Fruit fly (Drosophila melanogaster) whole organism, embryonic: ENCODE measurements around the gene CG8142.
A peak's percentile ranks its signal among the peaks of the same experiment; 100 is the strongest.

Experiments
- Awh ChIP-seq: fragments of 200-800 bp; sonication (Bioruptor generic); IDR thresholded peaks from 2 replicates; pipeline ENCODE4, ENCODE4 v1.3.6; 2022; ENCODE audit warnings: missing biosample characterization, missing genetic modification characterization
- CG10147 ChIP-seq: fragments of 200-800 bp; sonication (Bioruptor generic); optimal IDR thresholded peaks from 2 replicates; lab custom pipeline; 2019; ENCODE audit warnings: missing biosample characterization, mild to moderate bottlenecking, missing genetic modification characterization, moderate library complexity
- CG10431 ChIP-seq: fragments of 200-800 bp; sonication (Bioruptor generic); optimal IDR thresholded peaks from 3 replicates; lab custom pipeline; 2018; ENCODE audit warnings: missing biosample characterization, mild to moderate bottlenecking, missing genetic modification characterization
- CG10654 ChIP-seq: fragments of 200-800 bp; sonication (Bioruptor generic); optimal IDR thresholded peaks from 2 replicates; lab custom pipeline; 2016; ENCODE audit warnings: missing biosample characterization, missing genetic modification characterization
- CG11723 ChIP-seq: fragments of 200-800 bp; sonication (Bioruptor generic); optimal IDR thresholded peaks from 2 replicates; lab custom pipeline; 2017; ENCODE audit warnings: missing biosample characterization, mild to moderate bottlenecking, missing genetic modification characterization
- CG1529 ChIP-seq: fragments of 200-800 bp; sonication (Bioruptor generic); optimal IDR thresholded peaks from 3 replicates; lab custom pipeline; 2018; ENCODE audit warnings: missing biosample characterization, missing genetic modification characterization
- CG1647 ChIP-seq: fragments of 200-800 bp; sonication (Bioruptor generic); optimal IDR thresholded peaks from 3 replicates; lab custom pipeline; 2016; ENCODE audit warnings: missing biosample characterization, missing genetic modification characterization
- CG16813 ChIP-seq: fragments of 200-800 bp; sonication (Bioruptor generic); IDR thresholded peaks from 3 replicates; pipeline ENCODE4 v1.3.6; 2022; ENCODE audit warnings: missing biosample characterization, missing genetic modification characterization; ENCODE audit not compliant: partially characterized antibody
- CG17612 ChIP-seq: fragments of 200-800 bp; sonication (Bioruptor generic); IDR thresholded peaks from 2 replicates; pipeline ENCODE4 v1.3.6; 2022; ENCODE audit warnings: missing biosample characterization, missing genetic modification characterization
- CG1832 ChIP-seq: fragments of 200-800 bp; sonication (Bioruptor generic); optimal IDR thresholded peaks from 2 replicates; lab custom pipeline; 2017; ENCODE audit warnings: missing biosample characterization, mild to moderate bottlenecking, missing genetic modification characterization, inconsistent platforms
- CG2129 ChIP-seq: fragments of 200-800 bp; sonication (Bioruptor generic); IDR thresholded peaks from 2 replicates; pipeline ENCODE4 v1.3.6; 2022; ENCODE audit warnings: missing biosample characterization, missing genetic modification characterization; ENCODE audit not compliant: partially characterized antibody
- CG2712 ChIP-seq: fragments of 200-800 bp; optimal IDR thresholded peaks from 3 replicates; lab custom pipeline; 2019; ENCODE audit warnings: missing biosample characterization, mild to moderate bottlenecking, missing genetic modification characterization, moderate library complexity
- CG33557 ChIP-seq: fragments of 200-800 bp; sonication (Bioruptor generic); optimal IDR thresholded peaks from 2 replicates; lab custom pipeline; 2019; ENCODE audit warnings: missing biosample characterization, mild to moderate bottlenecking, missing genetic modification characterization, moderate library complexity
- CG4360 ChIP-seq: fragments of 200-800 bp; sonication (Bioruptor generic); IDR thresholded peaks from 2 replicates; pipeline ENCODE4 v1.3.6; 2022; ENCODE audit warnings: missing biosample characterization, missing genetic modification characterization
- CG4854 ChIP-seq: fragments of 200-800 bp; sonication (Bioruptor generic); optimal IDR thresholded peaks from 2 replicates; lab custom pipeline; 2016; ENCODE audit warnings: missing biosample characterization, missing genetic modification characterization, inconsistent platforms
- CG5180 ChIP-seq: fragments of 200-800 bp; sonication (Bioruptor generic); optimal IDR thresholded peaks from 3 replicates; lab custom pipeline; 2017; ENCODE audit warnings: missing biosample characterization, missing genetic modification characterization, mild to moderate bottlenecking, moderate library complexity, missing genetic modification reagents
- CG6765 ChIP-seq: fragments of 200-800 bp; sonication (Bioruptor generic); optimal IDR thresholded peaks from 3 replicates; lab custom pipeline; 2017; ENCODE audit warnings: missing biosample characterization, mild to moderate bottlenecking, missing genetic modification characterization
- CG6791 ChIP-seq: fragments of 200-800 bp; sonication (Bioruptor generic); IDR thresholded peaks from 3 replicates; pipeline ENCODE4 v1.3.6; 2022; ENCODE audit warnings: missing biosample characterization, missing genetic modification characterization; ENCODE audit not compliant: partially characterized antibody
- CG7556 ChIP-seq: fragments of 200-800 bp; sonication (Bioruptor generic); optimal IDR thresholded peaks from 2 replicates; lab custom pipeline; 2017; ENCODE audit warnings: missing biosample characterization, mild to moderate bottlenecking, missing genetic modification characterization
- Dbx ChIP-seq: fragments of 200-800 bp; sonication (Bioruptor generic); IDR thresholded peaks from 3 replicates; pipeline ENCODE4 v1.3.6; 2022; ENCODE audit warnings: missing biosample characterization, missing genetic modification characterization
- Dfd ChIP-seq, 2 experiments: fragments of >200 bp; optimal IDR thresholded peaks; 2 replicates each; lab custom pipeline; 2017; ENCODE audit warnings: missing biosample characterization in 2 of 2, missing genetic modification characterization in 2 of 2
- Ets97D ChIP-seq: fragments of 200-800 bp; sonication (Bioruptor generic); optimal IDR thresholded peaks from 3 replicates; lab custom pipeline; 2016; ENCODE audit warnings: missing biosample characterization, missing genetic modification characterization
- Hand ChIP-seq: fragments of 200-800 bp; sonication (Bioruptor generic); optimal IDR thresholded peaks from 2 replicates; lab custom pipeline; 2017; ENCODE audit warnings: mild to moderate bottlenecking, missing biosample characterization, missing genetic modification reagents, missing genetic modification characterization
- Hsf ChIP-seq: fragments of 200-800 bp; sonication (Bioruptor generic); optimal IDR thresholded peaks from 3 replicates; lab custom pipeline; 2016; ENCODE audit warnings: missing biosample characterization, missing genetic modification characterization
- Jarid2 ChIP-seq: fragments of 200-800 bp; sonication (Bioruptor generic); optimal IDR thresholded peaks from 3 replicates; lab custom pipeline; 2017; ENCODE audit warnings: mild to moderate bottlenecking, missing biosample characterization, missing genetic modification reagents, missing genetic modification characterization
- Nf-YB ChIP-seq: fragments of 200-800 bp; sonication (Bioruptor generic); optimal IDR thresholded peaks from 3 replicates; lab custom pipeline; 2019; ENCODE audit warnings: missing biosample characterization, mild to moderate bottlenecking, missing genetic modification characterization, moderate library complexity
- Tbp ChIP-seq: fragments of >200 bp; optimal IDR thresholded peaks from 2 replicates; lab custom pipeline; 2018; ENCODE audit warnings: missing biosample characterization, missing genetic modification characterization
- ash1 ChIP-seq: fragments of 200-800 bp; sonication (Bioruptor generic); optimal IDR thresholded peaks from 2 replicates; lab custom pipeline; 2018; ENCODE audit warnings: missing biosample characterization, mild to moderate bottlenecking, missing genetic modification characterization
- chm ChIP-seq: fragments of 200-800 bp; sonication (Bioruptor generic); IDR thresholded peaks from 2 replicates; pipeline ENCODE4 v1.3.6; 2022; ENCODE audit warnings: missing biosample characterization, missing genetic modification characterization
- dpn ChIP-seq, 2 experiments: fragments of 200-800 bp; sonication (Bioruptor generic); optimal IDR thresholded peaks; 3 replicates each; lab custom pipeline; 2016; ENCODE audit warnings: missing biosample characterization in 2 of 2, missing genetic modification characterization in 2 of 2
- fd64A ChIP-seq: fragments of 200-800 bp; sonication (Bioruptor generic); optimal IDR thresholded peaks from 3 replicates; lab custom pipeline; 2018; ENCODE audit warnings: missing biosample characterization, mild to moderate bottlenecking, missing genetic modification characterization
- fru ChIP-seq: fragments of >200 bp; optimal IDR thresholded peaks from 2 replicates; lab custom pipeline; 2017
- gce ChIP-seq: fragments of 200-800 bp; sonication (Bioruptor generic); IDR thresholded peaks from 3 replicates; pipeline ENCODE4 v1.3.6; 2022; ENCODE audit warnings: missing biosample characterization, missing genetic modification characterization
- ind ChIP-seq: fragments of 200-800 bp; sonication (Bioruptor generic); optimal IDR thresholded peaks from 3 replicates; lab custom pipeline; 2016; ENCODE audit warnings: missing biosample characterization, missing genetic modification characterization
- inv ChIP-seq: fragments of 200-800 bp; sonication (Bioruptor generic); IDR thresholded peaks from 2 replicates; pipeline ENCODE4 v1.3.6; 2022; ENCODE audit warnings: missing biosample characterization, missing genetic modification characterization; ENCODE audit not compliant: partially characterized antibody
- kah ChIP-seq: fragments of 200-800 bp; sonication (Bioruptor generic); optimal IDR thresholded peaks from 2 replicates; lab custom pipeline; 2018; ENCODE audit warnings: missing biosample characterization, mild to moderate bottlenecking, missing genetic modification characterization
- kay ChIP-seq: fragments of 200-800 bp; sonication (Bioruptor generic); optimal IDR thresholded peaks from 2 replicates; lab custom pipeline; 2016; ENCODE audit warnings: missing biosample characterization, missing genetic modification characterization
- maf-S ChIP-seq: fragments of 200-800 bp; sonication (Bioruptor generic); optimal IDR thresholded peaks from 2 replicates; lab custom pipeline; 2016; ENCODE audit warnings: missing biosample characterization, missing genetic modification characterization
- nerfin-1 ChIP-seq: fragments of 200-800 bp; sonication (Bioruptor generic); optimal IDR thresholded peaks from 3 replicates; lab custom pipeline; 2019; ENCODE audit warnings: missing biosample characterization, mild to moderate bottlenecking, missing genetic modification characterization, moderate library complexity
- oc ChIP-seq: fragments of 200-800 bp; sonication (Bioruptor generic); optimal IDR thresholded peaks from 2 replicates; lab custom pipeline; 2018; ENCODE audit warnings: missing biosample characterization, mild to moderate bottlenecking, missing genetic modification characterization, moderate library complexity
- peb ChIP-seq: fragments of 200-800 bp; sonication (Bioruptor generic); IDR thresholded peaks from 2 replicates; pipeline ENCODE4 v1.3.6; 2022; ENCODE audit warnings: missing biosample characterization, missing genetic modification characterization
- pzg ChIP-seq: fragments of 200-800 bp; sonication (Bioruptor generic); optimal IDR thresholded peaks from 3 replicates; lab custom pipeline; 2018; ENCODE audit warnings: missing biosample characterization, mild to moderate bottlenecking, missing genetic modification characterization, moderate library complexity
- ro ChIP-seq: fragments of 200-800 bp; sonication (Bioruptor generic); IDR thresholded peaks from 2 replicates; pipeline ENCODE4 v1.3.6; 2022; ENCODE audit warnings: missing biosample characterization, missing genetic modification characterization
- salm ChIP-seq: fragments of 200-800 bp; sonication (Bioruptor generic); optimal IDR thresholded peaks from 2 replicates; lab custom pipeline; 2018; ENCODE audit warnings: missing biosample characterization, mild to moderate bottlenecking, missing genetic modification characterization
- schlank ChIP-seq: fragments of 200-800 bp; sonication (Bioruptor generic); optimal IDR thresholded peaks from 2 replicates; lab custom pipeline; 2018; ENCODE audit warnings: missing biosample characterization, mild to moderate bottlenecking, missing genetic modification characterization
- tup ChIP-seq: fragments of 200-800 bp; sonication (Bioruptor generic); optimal IDR thresholded peaks from 2 replicates; lab custom pipeline; 2016; ENCODE audit warnings: missing biosample characterization, mild to moderate bottlenecking, missing genetic modification characterization, moderate library complexity
- unc-4 ChIP-seq: fragments of 200-800 bp; sonication (Bioruptor generic); IDR thresholded peaks from 2 replicates; pipeline ENCODE4 v1.3.6; 2022; ENCODE audit warnings: missing biosample characterization, missing genetic modification characterization; ENCODE audit not compliant: partially characterized antibody
- vnd ChIP-seq: fragments of 200-800 bp; sonication (Bioruptor generic); IDR thresholded peaks from 3 replicates; pipeline ENCODE4 v1.3.6; 2022; ENCODE audit warnings: missing biosample characterization, missing genetic modification characterization; ENCODE audit not compliant: partially characterized antibody
- zfh2 ChIP-seq: fragments of 200-800 bp; sonication (Bioruptor generic); optimal IDR thresholded peaks from 2 replicates; lab custom pipeline; 2016; ENCODE audit warnings: missing biosample characterization, missing genetic modification characterization

CG8142 gene

dm6 chrX:17880269-17880889 is 35.9 kb upstream of the CG8142 start (continued):
- TF ChIP-seq schlank (tag; lab: Kevin White, UChicago) (peak; percentile 96), Tbp (GFP tag; lab: Kevin White, UChicago) (no peak), Awh (GFP tag; lab: Robert Waterston, UW) (peak; percentile 92), ro (GFP tag; lab: Robert Waterston, UW) (peak; percentile 92), Jarid2 (GFP tag; lab: Kevin White, UChicago) (peak; percentile 56), CG6791 (GFP tag; lab: Robert Waterston, UW) (no peak), CG33557 (GFP tag; lab: Kevin White, UChicago) (peak; percentile 70), CG7556 (GFP tag; lab: Kevin White, UChicago) (peak; percentile 92), CG2712 (tag; lab: Kevin White, UChicago) (peak; percentile 93), ind (GFP tag; lab: Kevin White, UChicago) (peak; percentile 95), CG16813 (no peak), CG17612 (GFP tag; lab: Robert Waterston, UW) (peak; percentile 92), inv (no peak), peb (GFP tag; lab: Robert Waterston, UW) (peak; percentile 93), kah (peak; percentile 78), ash1 (GFP tag; lab: Kevin White, UChicago) (peak; percentile 62), gce (GFP tag; lab: Robert Waterston, UW) (peak; percentile 87), fd64A (GFP tag; lab: Kevin White, UChicago) (peak; percentile 90), tup (GFP tag; lab: Kevin White, UChicago) (peak; percentile 95), oc (peak; percentile 97), Nf-YB (peak; percentile 78), fru (lab: Kevin White, UChicago) (no peak), CG1529 (GFP tag; lab: Kevin White, UChicago) (peak; percentile 94), maf-S (GFP tag; lab: Kevin White, UChicago) (peak; percentile 92), unc-4 (GFP tag; lab: Robert Waterston, UW) (no peak), CG4360 (GFP tag; lab: Robert Waterston, UW) (peak; percentile 71; the same call in 1 of the 2 replicates), Ets97D (GFP tag; lab: Kevin White, UChicago) (peak; percentile 88), CG10147 (peak; percentile 89), CG1832 (no peak), Dfd (GFP tag; optimal IDR thresholded peaks at IDR 0.05; lab: Kevin White, UChicago) (no peak), CG2129 (GFP tag; lab: Robert Waterston, UW) (no peak), dpn (GFP tag; optimal IDR thresholded peaks at IDR 0.05; lab: Kevin White, UChicago) (peak; percentile 97 to 98), vnd (GFP tag; lab: Robert Waterston, UW) (no peak), CG10431 (peak; percentile 87), Hsf (GFP tag; lab: Kevin White, UChicago) (peak; percentile 93), chm (GFP tag; lab: Robert Waterston, UW) (peak; percentile 90; the same call in 1 of the 2 replicates), CG4854 (GFP tag; lab: Kevin White, UChicago) (peak; percentile 85), CG10654 (GFP tag; lab: Kevin White, UChicago) (peak; percentile 85), CG11723 (peak; percentile 94), kay (GFP tag; lab: Kevin White, UChicago) (peak; percentile 92), salm (peak; percentile 94), pzg (GFP tag; lab: Kevin White, UChicago) (peak; percentile 20), Hand (GFP tag; lab: Kevin White, UChicago) (peak; percentile 84), CG1647 (GFP tag; lab: Kevin White, UChicago) (peak; percentile 91), nerfin-1 (tag; lab: Kevin White, UChicago) (peak; percentile 84), zfh2 (GFP tag; lab: Kevin White, UChicago) (peak; percentile 98), Dbx (GFP tag; lab: Robert Waterston, UW) (peak; percentile 94), CG6765 (GFP tag; lab: Kevin White, UChicago) (peak; percentile 85), CG5180 (peak; percentile 87)
